Worm (Caenorhabditis elegans) whole organism, young adult: ENCODE results near the gene C14C6.13.

Experiments
- bed-2 ChIP-seq: fragments of 200-800 bp; sonication (Bioruptor generic); IDR thresholded peaks from 2 replicates; pipeline ENCODE4 v1.3.6; 2022; ENCODE audit warnings: missing genetic modification reagents, missing genetic modification characterization, missing compliant biosample characterization
- ets-4 ChIP-seq: fragments of 200-800 bp; sonication (Bioruptor generic); optimal IDR thresholded peaks from 2 replicates; lab custom pipeline; 2018; ENCODE audit warnings: mild to moderate bottlenecking, missing genetic modification characterization, missing compliant biosample characterization
- nhr-80 ChIP-seq: sonication (generic microtip); optimal IDR thresholded peaks from 2 replicates; lab custom pipeline; 2016; ENCODE audit warnings: missing genetic modification characterization, missing compliant biosample characterization

C14C6.13 gene

ce11 chrV:524058-524457 is 50.5 kb downstream of the C14C6.13 start, which contains the start of gene lipl-3:
Gene lipl-3 (minus strand): TSS chrV:524218.
- TF ChIP-seq nhr-80 (tag; lab: Kevin White, UChicago) (peak; percentile 30), bed-2 (GFP tag; lab: Robert Waterston, UW) (no peak), ets-4 (GFP tag; lab: Kevin White, UChicago) (no peak)
